1 fruit fly cellular context compared by ENCODE assay signal in the genomic region with DNA sequence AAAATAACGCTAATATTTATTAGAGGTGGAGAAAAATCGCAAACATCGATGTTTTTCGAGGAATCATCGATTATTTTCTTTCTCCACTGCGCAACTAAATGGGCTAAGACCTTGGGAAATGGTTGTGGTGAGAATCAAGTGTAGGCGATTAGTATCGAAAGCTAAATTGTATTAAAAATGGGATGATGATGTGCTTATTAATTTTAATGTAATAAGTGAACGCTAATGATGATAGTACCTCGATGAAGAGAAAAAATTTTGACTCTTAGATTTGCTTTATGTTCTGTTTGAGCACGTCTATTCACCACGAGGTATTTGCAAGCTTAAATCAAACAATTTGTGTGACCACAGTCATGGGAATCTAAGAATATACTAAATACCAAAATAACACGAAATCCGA.
TF ChIP-seq lines count a peak whose summit lies in the region.

A gene (minus strand): TSS at position 46 of the 400 bp plus-strand sequence.
A gene (plus strand): TSS at position 352 of the 400 bp plus-strand sequence.

TF ChIP-seq in whole organism, embryonic, 481 proteins besides CTCF, POLR2A, EP300 and RAD21 (continued from another document):
- no peak for TF ChIP-seq corto (GFP tag; optimal IDR thresholded peaks at IDR 0.05; lab: Kevin White, UChicago)
- TF ChIP-seq CG4854 (GFP tag; optimal IDR thresholded peaks at IDR 0.05; lab: Kevin White, UChicago) = no peak
- peak; percentile 82 for TF ChIP-seq knrl (GFP tag; IDR thresholded peaks at IDR 0.05; lab: Robert Waterston, UW; ENCODE audit: partially characterized antibody)
- TF ChIP-seq pzg (GFP tag; optimal IDR thresholded peaks at IDR 0.05; lab: Kevin White, UChicago) = peak; percentile 53
- TF ChIP-seq chinmo (GFP tag; IDR thresholded peaks at IDR 0.05; lab: Robert Waterston, UW; ENCODE audit: partially characterized antibody) = peak; percentile 76; the same call in 1 of the 4 replicates
- TF ChIP-seq CG17829 (tag; optimal IDR thresholded peaks at IDR 0.05; lab: Kevin White, UChicago) = peak; percentile 29
- TF ChIP-seq Ptx1 (GFP tag; IDR thresholded peaks at IDR 0.05; lab: Robert Waterston, UW) = no peak
- peak; percentile 53 for TF ChIP-seq CG9797 (GFP tag; optimal IDR thresholded peaks at IDR 0.05; lab: Kevin White, UChicago)
- TF ChIP-seq vnd (GFP tag; IDR thresholded peaks at IDR 0.05; lab: Robert Waterston, UW; ENCODE audit: partially characterized antibody) = peak; percentile 83
- TF ChIP-seq CG7357 (GFP tag; IDR thresholded peaks at IDR 0.05; lab: Robert Waterston, UW) = peak; percentile 53; the same call in 1 of the 3 replicates
- peak; percentile 89 for TF ChIP-seq Dll (GFP tag; IDR thresholded peaks at IDR 0.05; lab: Robert Waterston, UW; ENCODE audit: partially characterized antibody)
- TF ChIP-seq Dref (GFP tag; IDR thresholded peaks at IDR 0.05; lab: Robert Waterston, UW) = peak; percentile 72
- no peak for TF ChIP-seq da (GFP tag; optimal IDR thresholded peaks at IDR 0.05; lab: Kevin White, UChicago)
- no peak for TF ChIP-seq HmgD (GFP tag; optimal IDR thresholded peaks at IDR 0.05; lab: Kevin White, UChicago)
- TF ChIP-seq CG13624 (GFP tag; optimal IDR thresholded peaks at IDR 0.05; lab: Kevin White, UChicago) = peak; percentile 53
- peak; percentile 26 for TF ChIP-seq Sin3A (optimal IDR thresholded peaks at IDR 0.05; lab: Kevin White, UChicago)
- TF ChIP-seq BEAF-32 (GFP tag; optimal IDR thresholded peaks at IDR 0.05; lab: Kevin White, UChicago) = peak; percentile 84
- peak; percentile 72 for TF ChIP-seq ato (GFP tag; IDR thresholded peaks at IDR 0.05; lab: Robert Waterston, UW; ENCODE audit: partially characterized antibody)
- peak; percentile 86; the same call in 2 of the 3 replicates for TF ChIP-seq CG6791 (GFP tag; IDR thresholded peaks at IDR 0.05; lab: Robert Waterston, UW; ENCODE audit: partially characterized antibody)
- no peak for TF ChIP-seq yki (optimal IDR thresholded peaks at IDR 0.05; lab: Kevin White, UChicago)
- TF ChIP-seq jing (GFP tag; optimal IDR thresholded peaks at IDR 0.05; lab: Kevin White, UChicago) = no peak
- TF ChIP-seq CG34224 (GFP tag; IDR thresholded peaks at IDR 0.05; lab: Robert Waterston, UW; ENCODE audit: partially characterized antibody) = peak; percentile 79
- peak; percentile 74 for TF ChIP-seq Bgb (GFP tag; IDR thresholded peaks at IDR 0.05; lab: Robert Waterston, UW; ENCODE audit: partially characterized antibody)
- peak; percentile 8 for TF ChIP-seq MBD-R2 (GFP tag; IDR thresholded peaks at IDR 0.05; lab: Robert Waterston, UW)
- TF ChIP-seq trem (tag; optimal IDR thresholded peaks at IDR 0.05; lab: Kevin White, UChicago) = peak; percentile 34
- TF ChIP-seq cwo (GFP tag; optimal IDR thresholded peaks at IDR 0.05; lab: Kevin White, UChicago) = no peak
- peak; percentile 84 for TF ChIP-seq Doc3 (GFP tag; IDR thresholded peaks at IDR 0.05; lab: Robert Waterston, UW; ENCODE audit: partially characterized antibody)
- peak; percentile 89 for TF ChIP-seq CG13287 (GFP tag; IDR thresholded peaks at IDR 0.05; lab: Robert Waterston, UW; ENCODE audit: partially characterized antibody)
- peak; percentile 29 for TF ChIP-seq CG14710 (tag; optimal IDR thresholded peaks at IDR 0.05; lab: Kevin White, UChicago)
- TF ChIP-seq CG1603 (tag; optimal IDR thresholded peaks at IDR 0.05; lab: Kevin White, UChicago) = peak; percentile 28
- peak; percentile 30 for TF ChIP-seq gro (GFP tag; optimal IDR thresholded peaks at IDR 0.05; lab: Kevin White, UChicago)
- no peak for TF ChIP-seq bowl (GFP tag; IDR thresholded peaks at IDR 0.05; lab: Robert Waterston, UW)
- peak; percentile 4 for TF ChIP-seq nmo (GFP tag; optimal IDR thresholded peaks at IDR 0.05; lab: Kevin White, UChicago)
- TF ChIP-seq Trl (optimal IDR thresholded peaks at IDR 0.05; lab: Kevin White, UChicago) = no peak
- TF ChIP-seq Trl (GFP tag; optimal IDR thresholded peaks at IDR 0.05; lab: Kevin White, UChicago) = no peak
- TF ChIP-seq CG32772 (GFP tag; IDR thresholded peaks at IDR 0.05; lab: Robert Waterston, UW) = no peak
- TF ChIP-seq repo (GFP tag; optimal IDR thresholded peaks at IDR 0.05; lab: Kevin White, UChicago) = no peak
- TF ChIP-seq CG2116 (GFP tag; optimal IDR thresholded peaks at IDR 0.05; lab: Kevin White, UChicago) = peak; percentile 48
- TF ChIP-seq row (GFP tag; IDR thresholded peaks at IDR 0.05; lab: Robert Waterston, UW) = 0 out of 3 replicates have a peak, but pooled peaks have one; percentile 33
- no peak for TF ChIP-seq pita (GFP tag; optimal IDR thresholded peaks at IDR 0.05; lab: Kevin White, UChicago)
- 0 out of 2 replicates have a peak, but pooled peaks have one; percentile 62 for TF ChIP-seq CkIIα-i1 (GFP tag; IDR thresholded peaks at IDR 0.05; lab: Robert Waterston, UW)
- TF ChIP-seq sens (GFP tag; lab: Kevin White, UChicago) = no peak
- peak; percentile 76 for TF ChIP-seq hb (GFP tag; IDR thresholded peaks at IDR 0.05; lab: Robert Waterston, UW; ENCODE audit: partially characterized antibody)
- TF ChIP-seq Fer1 (GFP tag; optimal IDR thresholded peaks at IDR 0.05; lab: Kevin White, UChicago) = no peak
- peak; percentile 86 for TF ChIP-seq unc-4 (GFP tag; IDR thresholded peaks at IDR 0.05; lab: Robert Waterston, UW; ENCODE audit: partially characterized antibody)
- TF ChIP-seq gfzf (GFP tag; optimal IDR thresholded peaks at IDR 0.05; lab: Kevin White, UChicago) = peak; percentile 63
- no peak for TF ChIP-seq CG3163 (GFP tag; optimal IDR thresholded peaks at IDR 0.05; lab: Kevin White, UChicago)
- TF ChIP-seq ftz-f1 (GFP tag; optimal IDR thresholded peaks at IDR 0.05; lab: Kevin White, UChicago) = peak; percentile 95
- no peak for TF ChIP-seq Antp (GFP tag; optimal IDR thresholded peaks at IDR 0.05; lab: Kevin White, UChicago)
- peak; percentile 59; the same call in 2 of the 3 replicates for TF ChIP-seq CG7963 (GFP tag; IDR thresholded peaks at IDR 0.05; lab: Robert Waterston, UW; ENCODE audit: partially characterized antibody)
- peak in 1 of 3 experiments; percentile 55 for TF ChIP-seq Stat92E (GFP tag; optimal IDR thresholded peaks at IDR 0.05; lab: Kevin White, UChicago)
- TF ChIP-seq CG14965 (GFP tag; optimal IDR thresholded peaks at IDR 0.05; lab: Kevin White, UChicago; ENCODE audit: borderline replicate concordance) = no peak
- TF ChIP-seq pho (GFP tag; optimal IDR thresholded peaks at IDR 0.05; lab: Kevin White, UChicago) = no peak
- TF ChIP-seq pum (GFP tag; optimal IDR thresholded peaks at IDR 0.05; lab: Kevin White, UChicago) = no peak
- TF ChIP-seq E2f2 (GFP tag; IDR thresholded peaks at IDR 0.05; lab: Robert Waterston, UW) = peak; percentile 75
- peak; percentile 88 for TF ChIP-seq Sry-δ (GFP tag; optimal IDR thresholded peaks at IDR 0.05; lab: Kevin White, UChicago)
- peak; percentile 83 for TF ChIP-seq sna (GFP tag; IDR thresholded peaks at IDR 0.05; lab: Robert Waterston, UW; ENCODE audit: partially characterized antibody)
- TF ChIP-seq kah (GFP tag; optimal IDR thresholded peaks at IDR 0.05; lab: Kevin White, UChicago) = no peak
- TF ChIP-seq CG9817 (tag; optimal IDR thresholded peaks at IDR 0.05; lab: Kevin White, UChicago) = no peak
- TF ChIP-seq zen2 (GFP tag; IDR thresholded peaks at IDR 0.05; lab: Robert Waterston, UW; ENCODE audit: partially characterized antibody) = peak; percentile 58; the same call in 1 of the 3 replicates
- no peak for TF ChIP-seq CG6254 (GFP tag; optimal IDR thresholded peaks at IDR 0.05; lab: Kevin White, UChicago)
- TF ChIP-seq Opbp (GFP tag; IDR thresholded peaks at IDR 0.05; lab: Robert Waterston, UW; ENCODE audit: partially characterized antibody) = peak; percentile 83
- TF ChIP-seq Ets97D (GFP tag; optimal IDR thresholded peaks at IDR 0.05; lab: Kevin White, UChicago) = peak; percentile 55
- no peak for TF ChIP-seq NC2α (GFP tag; optimal IDR thresholded peaks at IDR 0.05; lab: Kevin White, UChicago)
- TF ChIP-seq crp (GFP tag; optimal IDR thresholded peaks at IDR 0.05; lab: Kevin White, UChicago) = no peak
- no peak for TF ChIP-seq CG5245 (GFP tag; optimal IDR thresholded peaks at IDR 0.05; lab: Kevin White, UChicago)
- TF ChIP-seq amos (GFP tag; IDR thresholded peaks at IDR 0.05; lab: Robert Waterston, UW; ENCODE audit: partially characterized antibody) = peak; percentile 80
- TF ChIP-seq CG3847 (GFP tag; IDR thresholded peaks at IDR 0.05; lab: Robert Waterston, UW) = no peak
- TF ChIP-seq ro (GFP tag; IDR thresholded peaks at IDR 0.05; lab: Robert Waterston, UW) = no peak
- no peak for TF ChIP-seq Pdp1 (GFP tag; optimal IDR thresholded peaks at IDR 0.05; lab: Kevin White, UChicago)
- no peak for TF ChIP-seq br (optimal IDR thresholded peaks at IDR 0.05; lab: Kevin White, UChicago)
- peak; percentile 80 for TF ChIP-seq hbn (GFP tag; IDR thresholded peaks at IDR 0.05; lab: Robert Waterston, UW; ENCODE audit: partially characterized antibody)
- no peak for TF ChIP-seq schlank (tag; optimal IDR thresholded peaks at IDR 0.05; lab: Kevin White, UChicago)
- no peak for TF ChIP-seq zfh1 (GFP tag; IDR thresholded peaks at IDR 0.05; lab: Robert Waterston, UW)
- TF ChIP-seq caup (GFP tag; optimal IDR thresholded peaks at IDR 0.05; lab: Kevin White, UChicago; ENCODE audit: severe bottlenecking) = no peak
- TF ChIP-seq stwl (tag; optimal IDR thresholded peaks at IDR 0.05; lab: Kevin White, UChicago) = peak; percentile 57
- TF ChIP-seq CG17186 (GFP tag; optimal IDR thresholded peaks at IDR 0.05; lab: Kevin White, UChicago) = peak; percentile 5
- no peak for TF ChIP-seq H15 (GFP tag; IDR thresholded peaks at IDR 0.05; lab: Robert Waterston, UW)
- peak; percentile 54 for TF ChIP-seq ewg (GFP tag; optimal IDR thresholded peaks at IDR 0.05; lab: Kevin White, UChicago)
- TF ChIP-seq nerfin-2 (GFP tag; IDR thresholded peaks at IDR 0.05; lab: Robert Waterston, UW; ENCODE audit: partially characterized antibody) = peak; percentile 72
- TF ChIP-seq CG10267 (tag; optimal IDR thresholded peaks at IDR 0.05; lab: Kevin White, UChicago) = peak; percentile 3
TF ChIP-seq in whole organism, embryonic: peak in this region for 64.
